In the genomic region with DNA sequence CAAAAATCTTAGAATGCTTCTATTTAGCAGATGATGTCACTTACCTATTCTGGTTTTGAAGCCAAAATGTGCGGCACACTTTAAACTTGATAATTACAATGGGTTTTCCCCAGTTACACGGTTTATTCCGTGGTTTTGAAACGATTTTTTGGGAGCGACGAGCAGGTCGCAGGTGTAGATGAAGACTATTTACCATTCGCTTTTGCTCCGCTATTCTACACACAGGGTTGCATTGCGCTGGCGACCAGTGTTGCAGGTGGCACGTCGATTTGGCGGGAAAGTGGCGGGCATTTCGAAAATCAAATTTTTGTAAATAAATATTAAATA, we compare ENCODE assay signal across 1 fruit fly cellular context.
TF ChIP-seq lines count a peak whose summit lies in the region.

A gene (minus strand): TSS at position 196 of the 327 bp plus-strand sequence.

TF ChIP-seq in whole organism, embryonic, 481 proteins besides CTCF, POLR2A, EP300 and RAD21 (continued from another document and continues in another):
- TF ChIP-seq salm (tag; optimal IDR thresholded peaks at IDR 0.05; lab: Kevin White, UChicago) = peak; percentile 23
- TF ChIP-seq NfI (GFP tag; optimal IDR thresholded peaks at IDR 0.05; lab: Kevin White, UChicago) = peak; percentile 56
- TF ChIP-seq CG3726 (GFP tag; IDR thresholded peaks at IDR 0.05; lab: Robert Waterston, UW) = no peak
- no peak for TF ChIP-seq CG6254 (GFP tag; optimal IDR thresholded peaks at IDR 0.05; lab: Kevin White, UChicago)
- TF ChIP-seq Scr (GFP tag; IDR thresholded peaks at IDR 0.05; lab: Robert Waterston, UW; ENCODE audit: partially characterized antibody) = no peak
- peak; percentile 98 for TF ChIP-seq CG10267 (tag; optimal IDR thresholded peaks at IDR 0.05; lab: Kevin White, UChicago)
- TF ChIP-seq ssp (GFP tag; IDR thresholded peaks at IDR 0.05; lab: Robert Waterston, UW) = no peak
- no peak for TF ChIP-seq CG2889 (GFP tag; IDR thresholded peaks at IDR 0.05; lab: Robert Waterston, UW)
- no peak for TF ChIP-seq CG4404 (GFP tag; IDR thresholded peaks at IDR 0.05; lab: Robert Waterston, UW)
- peak; percentile 29 for TF ChIP-seq gro (GFP tag; optimal IDR thresholded peaks at IDR 0.05; lab: Kevin White, UChicago)
- TF ChIP-seq CG34422 (GFP tag; IDR thresholded peaks at IDR 0.05; lab: Robert Waterston, UW) = no peak
- no peak for TF ChIP-seq pum (GFP tag; optimal IDR thresholded peaks at IDR 0.05; lab: Kevin White, UChicago)
- no peak for TF ChIP-seq vnd (GFP tag; IDR thresholded peaks at IDR 0.05; lab: Robert Waterston, UW; ENCODE audit: partially characterized antibody)
- TF ChIP-seq dimm (GFP tag; IDR thresholded peaks at IDR 0.05; lab: Robert Waterston, UW) = no peak
- TF ChIP-seq CG4617 (GFP tag; optimal IDR thresholded peaks at IDR 0.05; lab: Kevin White, UChicago; ENCODE audit: borderline replicate concordance) = peak; percentile 51
- no peak for TF ChIP-seq fd3F (GFP tag; optimal IDR thresholded peaks at IDR 0.05; lab: Kevin White, UChicago)
- no peak for TF ChIP-seq CG6654 (GFP tag; optimal IDR thresholded peaks at IDR 0.05; lab: Kevin White, UChicago)
- no peak for TF ChIP-seq CG10565 (GFP tag; optimal IDR thresholded peaks at IDR 0.05; lab: Kevin White, UChicago)
- TF ChIP-seq Sox102F (GFP tag; optimal IDR thresholded peaks at IDR 0.05; lab: Kevin White, UChicago) = no peak
- no peak for TF ChIP-seq CG14014 (GFP tag; IDR thresholded peaks at IDR 0.05; lab: Robert Waterston, UW)
- TF ChIP-seq mam (GFP tag; optimal IDR thresholded peaks at IDR 0.05; lab: Kevin White, UChicago) = no peak
- TF ChIP-seq row (GFP tag; IDR thresholded peaks at IDR 0.05; lab: Robert Waterston, UW) = no peak
- TF ChIP-seq crc (GFP tag; optimal IDR thresholded peaks at IDR 0.05; lab: Kevin White, UChicago) = no peak
- TF ChIP-seq Hmr (GFP tag; optimal IDR thresholded peaks at IDR 0.05; lab: Kevin White, UChicago) = peak; percentile 68
- TF ChIP-seq hbn (GFP tag; IDR thresholded peaks at IDR 0.05; lab: Robert Waterston, UW; ENCODE audit: partially characterized antibody) = no peak
- TF ChIP-seq amos (GFP tag; IDR thresholded peaks at IDR 0.05; lab: Robert Waterston, UW; ENCODE audit: partially characterized antibody) = no peak
- no peak for TF ChIP-seq CG7745 (tag; optimal IDR thresholded peaks at IDR 0.05; lab: Kevin White, UChicago)
- no peak for TF ChIP-seq croc (GFP tag; conservative IDR thresholded peaks at IDR 0.05; lab: Robert Waterston, UW)
- TF ChIP-seq H15 (GFP tag; IDR thresholded peaks at IDR 0.05; lab: Robert Waterston, UW) = no peak
- TF ChIP-seq knrl (GFP tag; IDR thresholded peaks at IDR 0.05; lab: Robert Waterston, UW; ENCODE audit: partially characterized antibody) = no peak
- no peak for TF ChIP-seq maf-S (GFP tag; optimal IDR thresholded peaks at IDR 0.05; lab: Kevin White, UChicago)
- peak; percentile 12 for TF ChIP-seq CG6683 (GFP tag; optimal IDR thresholded peaks at IDR 0.05; lab: Kevin White, UChicago)
- TF ChIP-seq Dp (GFP tag; optimal IDR thresholded peaks at IDR 0.05; lab: Kevin White, UChicago) = peak; percentile 99
- TF ChIP-seq Doc3 (GFP tag; IDR thresholded peaks at IDR 0.05; lab: Robert Waterston, UW; ENCODE audit: partially characterized antibody) = no peak
- no peak for TF ChIP-seq ash1 (GFP tag; optimal IDR thresholded peaks at IDR 0.05; lab: Kevin White, UChicago)
- peak; percentile 25 for TF ChIP-seq BEAF-32 (GFP tag; optimal IDR thresholded peaks at IDR 0.05; lab: Kevin White, UChicago)
- TF ChIP-seq CG12769 (tag; optimal IDR thresholded peaks at IDR 0.05; lab: Kevin White, UChicago) = no peak
- peak; percentile 51 for TF ChIP-seq Max (GFP tag; optimal IDR thresholded peaks at IDR 0.05; lab: Kevin White, UChicago)
- no peak for TF ChIP-seq CG8359 (GFP tag; optimal IDR thresholded peaks at IDR 0.05; lab: Kevin White, UChicago; ENCODE audit: borderline replicate concordance)
- peak; percentile 54 for TF ChIP-seq HmgZ (tag; optimal IDR thresholded peaks at IDR 0.05; lab: Kevin White, UChicago)
- peak; percentile 69 for TF ChIP-seq B-H2 (GFP tag; optimal IDR thresholded peaks at IDR 0.05; lab: Kevin White, UChicago)
- TF ChIP-seq lov (optimal IDR thresholded peaks at IDR 0.05; lab: Kevin White, UChicago) = no peak
- TF ChIP-seq lov (GFP tag; IDR thresholded peaks at IDR 0.05; lab: Robert Waterston, UW) = no peak
- no peak for TF ChIP-seq CG30431 (GFP tag; optimal IDR thresholded peaks at IDR 0.05; lab: Kevin White, UChicago)
- no peak for TF ChIP-seq CG32532 (GFP tag; IDR thresholded peaks at IDR 0.05; lab: Robert Waterston, UW)
- TF ChIP-seq schlank (tag; optimal IDR thresholded peaks at IDR 0.05; lab: Kevin White, UChicago) = no peak
- no peak for TF ChIP-seq CG11696 (GFP tag; IDR thresholded peaks at IDR 0.05; lab: Robert Waterston, UW)
- TF ChIP-seq pros (GFP tag; optimal IDR thresholded peaks at IDR 0.05; lab: Kevin White, UChicago) = no peak
- TF ChIP-seq ewg (GFP tag; optimal IDR thresholded peaks at IDR 0.05; lab: Kevin White, UChicago) = no peak
- TF ChIP-seq CG42726 (GFP tag; IDR thresholded peaks at IDR 0.05; lab: Robert Waterston, UW; ENCODE audit: partially characterized antibody) = no peak
- no peak for TF ChIP-seq E2f1 (GFP tag; IDR thresholded peaks at IDR 0.05; lab: Robert Waterston, UW)
- TF ChIP-seq nerfin-1 (tag; optimal IDR thresholded peaks at IDR 0.05; lab: Kevin White, UChicago) = peak; percentile 10
- TF ChIP-seq jigr1 (GFP tag; IDR thresholded peaks at IDR 0.05; lab: Robert Waterston, UW) = no peak
- no peak for TF ChIP-seq bbx (GFP tag; IDR thresholded peaks at IDR 0.05; lab: Robert Waterston, UW; ENCODE audit: partially characterized antibody)
- TF ChIP-seq lbe (GFP tag; optimal IDR thresholded peaks at IDR 0.05; lab: Kevin White, UChicago) = peak; percentile 53
- no peak for TF ChIP-seq ac (GFP tag; optimal IDR thresholded peaks at IDR 0.05; lab: Kevin White, UChicago)
- TF ChIP-seq CG8290 (GFP tag; optimal IDR thresholded peaks at IDR 0.05; lab: Kevin White, UChicago) = no peak
- peak in 1 of 2 experiments; percentile 45 for TF ChIP-seq CG8290 (tag; optimal IDR thresholded peaks at IDR 0.05; lab: Kevin White, UChicago)
- TF ChIP-seq gt (GFP tag; IDR thresholded peaks at IDR 0.05; lab: Robert Waterston, UW) = no peak
- TF ChIP-seq abd-A (tag; optimal IDR thresholded peaks at IDR 0.05; lab: Kevin White, UChicago) = peak; percentile 89
- peak; percentile 55 for TF ChIP-seq BtbVII (GFP tag; optimal IDR thresholded peaks at IDR 0.05; lab: Kevin White, UChicago)
- no peak for TF ChIP-seq CG11398 (GFP tag; optimal IDR thresholded peaks at IDR 0.05; lab: Kevin White, UChicago)
- no peak for TF ChIP-seq NC2α (GFP tag; optimal IDR thresholded peaks at IDR 0.05; lab: Kevin White, UChicago)
- peak; percentile 40 for TF ChIP-seq CG1529 (GFP tag; optimal IDR thresholded peaks at IDR 0.05; lab: Kevin White, UChicago)
- no peak for TF ChIP-seq CG18476 (GFP tag; optimal IDR thresholded peaks at IDR 0.05; lab: Kevin White, UChicago)
- no peak for TF ChIP-seq dm (GFP tag; optimal IDR thresholded peaks at IDR 0.05; lab: Kevin White, UChicago)
- TF ChIP-seq pfk (GFP tag; optimal IDR thresholded peaks at IDR 0.05; lab: Kevin White, UChicago) = peak; percentile 38
- no peak for TF ChIP-seq bab2 (GFP tag; optimal IDR thresholded peaks at IDR 0.05; lab: Kevin White, UChicago)
- TF ChIP-seq YL-1 (GFP tag; optimal IDR thresholded peaks at IDR 0.05; lab: Kevin White, UChicago) = peak; percentile 66
- TF ChIP-seq Deaf1 (tag; optimal IDR thresholded peaks at IDR 0.05; lab: Kevin White, UChicago) = peak; percentile 15
- no peak for TF ChIP-seq sr (GFP tag; IDR thresholded peaks at IDR 0.05; lab: Robert Waterston, UW)
- TF ChIP-seq Hr51 (GFP tag; optimal IDR thresholded peaks at IDR 0.05; lab: Kevin White, UChicago) = no peak
- no peak for TF ChIP-seq fu2 (GFP tag; optimal IDR thresholded peaks at IDR 0.05; lab: Kevin White, UChicago)
- TF ChIP-seq CG12744 (GFP tag; optimal IDR thresholded peaks at IDR 0.05; lab: Kevin White, UChicago) = no peak
- no peak for TF ChIP-seq p53 (GFP tag; optimal IDR thresholded peaks at IDR 0.05; lab: Kevin White, UChicago)
- peak; percentile 100 for TF ChIP-seq psq (GFP tag; optimal IDR thresholded peaks at IDR 0.05; lab: Kevin White, UChicago)
- TF ChIP-seq ftz-f1 (GFP tag; optimal IDR thresholded peaks at IDR 0.05; lab: Kevin White, UChicago) = peak; percentile 25
- peak; percentile 75 for TF ChIP-seq kah (GFP tag; optimal IDR thresholded peaks at IDR 0.05; lab: Kevin White, UChicago)
- no peak for TF ChIP-seq CG7963 (GFP tag; IDR thresholded peaks at IDR 0.05; lab: Robert Waterston, UW; ENCODE audit: partially characterized antibody)
- TF ChIP-seq CG9876 (GFP tag; optimal IDR thresholded peaks at IDR 0.05; lab: Kevin White, UChicago) = no peak
- no peak for TF ChIP-seq Hr78 (GFP tag; optimal IDR thresholded peaks at IDR 0.05; lab: Kevin White, UChicago)
- no peak for TF ChIP-seq nom (GFP tag; optimal IDR thresholded peaks at IDR 0.05; lab: Kevin White, UChicago)
- TF ChIP-seq CG17912 (GFP tag; optimal IDR thresholded peaks at IDR 0.05; lab: Kevin White, UChicago) = no peak
- no peak for TF ChIP-seq Sry-β (GFP tag; optimal IDR thresholded peaks at IDR 0.05; lab: Kevin White, UChicago)
- TF ChIP-seq B-H1 (GFP tag; IDR thresholded peaks at IDR 0.05; lab: Robert Waterston, UW) = no peak
- no peak for TF ChIP-seq bcd (GFP tag; optimal IDR thresholded peaks at IDR 0.05; lab: Kevin White, UChicago)
- no peak for TF ChIP-seq ato (GFP tag; IDR thresholded peaks at IDR 0.05; lab: Robert Waterston, UW; ENCODE audit: partially characterized antibody)
- TF ChIP-seq PHDP (tag; optimal IDR thresholded peaks at IDR 0.05; lab: Kevin White, UChicago) = no peak
- no peak for TF ChIP-seq CG10654 (GFP tag; optimal IDR thresholded peaks at IDR 0.05; lab: Kevin White, UChicago)
- TF ChIP-seq sima (GFP tag; optimal IDR thresholded peaks at IDR 0.05; lab: Kevin White, UChicago) = no peak
- TF ChIP-seq zfh2 (GFP tag; optimal IDR thresholded peaks at IDR 0.05; lab: Kevin White, UChicago) = no peak
- TF ChIP-seq CG15696 (tag; optimal IDR thresholded peaks at IDR 0.05; lab: Kevin White, UChicago) = no peak
- TF ChIP-seq ken (GFP tag; IDR thresholded peaks at IDR 0.05; lab: Robert Waterston, UW) = no peak
- TF ChIP-seq Drgx (GFP tag; IDR thresholded peaks at IDR 0.05; lab: Robert Waterston, UW) = no peak
- no peak for TF ChIP-seq Mes4 (GFP tag; optimal IDR thresholded peaks at IDR 0.05; lab: Kevin White, UChicago)
- peak; percentile 20 for TF ChIP-seq sug (tag; optimal IDR thresholded peaks at IDR 0.05; lab: Kevin White, UChicago)
- TF ChIP-seq tio (GFP tag; optimal IDR thresholded peaks at IDR 0.05; lab: Kevin White, UChicago) = no peak
- TF ChIP-seq Abd-B (GFP tag; optimal IDR thresholded peaks at IDR 0.05; lab: Kevin White, UChicago) = no peak
- peak; percentile 67 for TF ChIP-seq CG15514 (GFP tag; optimal IDR thresholded peaks at IDR 0.05; lab: Kevin White, UChicago)
- no peak for TF ChIP-seq ttk (GFP tag; IDR thresholded peaks at IDR 0.05; lab: Robert Waterston, UW)
- no peak for TF ChIP-seq Rfx (GFP tag; IDR thresholded peaks at IDR 0.05; lab: Robert Waterston, UW)
- TF ChIP-seq Lpt (GFP tag; optimal IDR thresholded peaks at IDR 0.05; lab: Kevin White, UChicago) = no peak
- TF ChIP-seq her (GFP tag; optimal IDR thresholded peaks at IDR 0.05; lab: Kevin White, UChicago) = peak; percentile 12
- no peak for TF ChIP-seq CG9215 (GFP tag; IDR thresholded peaks at IDR 0.05; lab: Robert Waterston, UW)
- no peak for TF ChIP-seq tup (GFP tag; optimal IDR thresholded peaks at IDR 0.05; lab: Kevin White, UChicago)
- TF ChIP-seq lola (GFP tag; optimal IDR thresholded peaks at IDR 0.05; lab: Kevin White, UChicago) = no peak
- TF ChIP-seq CrebB (tag; optimal IDR thresholded peaks at IDR 0.05; lab: Kevin White, UChicago) = peak; percentile 54
- TF ChIP-seq lmd (GFP tag; IDR thresholded peaks at IDR 0.05; lab: Robert Waterston, UW) = no peak
- peak; percentile 58 for TF ChIP-seq CG1603 (tag; optimal IDR thresholded peaks at IDR 0.05; lab: Kevin White, UChicago)
- TF ChIP-seq CG11456 (GFP tag; IDR thresholded peaks at IDR 0.05; lab: Robert Waterston, UW) = no peak
- TF ChIP-seq Taf1 (GFP tag; IDR thresholded peaks at IDR 0.05; lab: Robert Waterston, UW) = no peak
- TF ChIP-seq CG4854 (GFP tag; optimal IDR thresholded peaks at IDR 0.05; lab: Kevin White, UChicago) = no peak
- no peak for TF ChIP-seq CG15269 (tag; optimal IDR thresholded peaks at IDR 0.05; lab: Kevin White, UChicago)
- peak; percentile 7 for TF ChIP-seq CG4424 (GFP tag; optimal IDR thresholded peaks at IDR 0.05; lab: Kevin White, UChicago)
- no peak for TF ChIP-seq Oli (tag; optimal IDR thresholded peaks at IDR 0.05; lab: Kevin White, UChicago)
- no peak for TF ChIP-seq CG11085 (GFP tag; IDR thresholded peaks at IDR 0.05; lab: Robert Waterston, UW)
- no peak for TF ChIP-seq grn (GFP tag; optimal IDR thresholded peaks at IDR 0.05; lab: Kevin White, UChicago)
- no peak for TF ChIP-seq stc (GFP tag; IDR thresholded peaks at IDR 0.05; lab: Robert Waterston, UW)
- TF ChIP-seq Fer2 (tag; optimal IDR thresholded peaks at IDR 0.05; lab: Kevin White, UChicago) = no peak
- no peak for TF ChIP-seq CG15073 (GFP tag; optimal IDR thresholded peaks at IDR 0.05; lab: Kevin White, UChicago)
- TF ChIP-seq CG43689 (GFP tag; IDR thresholded peaks at IDR 0.05; lab: Robert Waterston, UW) = no peak
- no peak for TF ChIP-seq CkIIα-i1 (GFP tag; IDR thresholded peaks at IDR 0.05; lab: Robert Waterston, UW)
- no peak for TF ChIP-seq CG5953 (GFP tag; IDR thresholded peaks at IDR 0.05; lab: Robert Waterston, UW)
- peak; percentile 11 for TF ChIP-seq CG13424 (tag; optimal IDR thresholded peaks at IDR 0.05; lab: Kevin White, UChicago)
- TF ChIP-seq klu (GFP tag; IDR thresholded peaks at IDR 0.05; lab: Robert Waterston, UW) = no peak
- TF ChIP-seq rib (GFP tag; IDR thresholded peaks at IDR 0.05; lab: Robert Waterston, UW) = no peak
- TF ChIP-seq CG14860 (GFP tag; IDR thresholded peaks at IDR 0.05; lab: Robert Waterston, UW; ENCODE audit: partially characterized antibody) = no peak
- no peak for TF ChIP-seq disco-r (GFP tag; optimal IDR thresholded peaks at IDR 0.05; lab: Kevin White, UChicago)
- peak; percentile 40 for TF ChIP-seq CG17385 (GFP tag; optimal IDR thresholded peaks at IDR 0.05; lab: Kevin White, UChicago)
- TF ChIP-seq sim (GFP tag; IDR thresholded peaks at IDR 0.05; lab: Robert Waterston, UW) = no peak
- no peak for TF ChIP-seq Lim3 (GFP tag; IDR thresholded peaks at IDR 0.05; lab: Robert Waterston, UW)
- no peak for TF ChIP-seq sob (GFP tag; IDR thresholded peaks at IDR 0.05; lab: Robert Waterston, UW)
- no peak for TF ChIP-seq pnt (GFP tag; optimal IDR thresholded peaks at IDR 0.05; lab: Kevin White, UChicago)
- no peak for TF ChIP-seq CG10274 (GFP tag; optimal IDR thresholded peaks at IDR 0.05; lab: Kevin White, UChicago)
